Worm (Caenorhabditis elegans) whole organism, young adult: ENCODE results near the gene R13A1.3.

Experiments
- F22D6.2 ChIP-seq: sonication (generic microtip); optimal IDR thresholded peaks from 2 replicates; lab custom pipeline; 2016; ENCODE audit warnings: mild to moderate bottlenecking, missing genetic modification characterization, missing compliant biosample characterization
- F52B5.7 ChIP-seq: sonication (generic microtip); optimal IDR thresholded peaks from 2 replicates; lab custom pipeline; 2016; ENCODE audit warnings: mild to moderate bottlenecking, missing genetic modification characterization, missing compliant biosample characterization
- F55B11.4 ChIP-seq: sonication (generic microtip); optimal IDR thresholded peaks from 2 replicates; lab custom pipeline; 2016; ENCODE audit warnings: missing compliant biosample characterization, missing genetic modification characterization, borderline replicate concordance; ENCODE audit not compliant: insufficient read depth
- F57C9.4 ChIP-seq: sonication (generic microtip); optimal IDR thresholded peaks from 2 replicates; lab custom pipeline; 2017; ENCODE audit warnings: mild to moderate bottlenecking, missing genetic modification characterization, missing compliant biosample characterization
- Y53G8AR.9 ChIP-seq: fragments of 200-800 bp; sonication (Bioruptor generic); conservative IDR thresholded peaks from 2 replicates; pipeline ENCODE4 v1.3.6; 2022; ENCODE audit warnings: missing genetic modification reagents, missing genetic modification characterization, missing compliant biosample characterization
- Y95B8A.8 ChIP-seq: fragments of 200-800 bp; sonication (Bioruptor generic); IDR thresholded peaks from 2 replicates; pipeline ENCODE4 v1.3.6; 2022; ENCODE audit warnings: missing genetic modification reagents, missing genetic modification characterization, missing compliant biosample characterization
- ZK185.1 ChIP-seq: sonication (generic microtip); optimal IDR thresholded peaks from 2 replicates; lab custom pipeline; 2016; ENCODE audit warnings: mild to moderate bottlenecking, missing genetic modification characterization, missing compliant biosample characterization; ENCODE audit not compliant: poor library complexity, severe bottlenecking
- akir-1 ChIP-seq: fragments of 200-800 bp; sonication (Bioruptor generic); optimal IDR thresholded peaks from 2 replicates; lab custom pipeline; 2018; ENCODE audit warnings: mild to moderate bottlenecking, missing genetic modification characterization, moderate library complexity, missing compliant biosample characterization
- cebp-1 ChIP-seq, 2 experiments: fragments of 200-800 bp in 1 of 2; sonication (Bioruptor generic) in 1 of 2; sonication (generic microtip) in 1 of 2; IDR thresholded peaks in 1 of 2; optimal IDR thresholded peaks in 1 of 2; 2 replicates each; pipeline versions ENCODE4 v1.3.6 to Lab custom; 2017 to 2022; ENCODE audit warnings: missing compliant biosample characterization in 2 of 2, missing genetic modification characterization in 2 of 2, mild to moderate bottlenecking in 1 of 2, missing genetic modification reagents in 1 of 2, moderate library complexity in 1 of 2
- cebp-2 ChIP-seq: fragments of 200-800 bp; sonication (Bioruptor generic); IDR thresholded peaks from 2 replicates; pipeline ENCODE4 v1.3.6; 2022; ENCODE audit warnings: missing genetic modification characterization, missing compliant biosample characterization
- ceh-27 ChIP-seq: fragments of 200-800 bp; sonication (Bioruptor generic); optimal IDR thresholded peaks from 2 replicates; lab custom pipeline; 2018; ENCODE audit warnings: mild to moderate bottlenecking, missing genetic modification characterization, moderate library complexity, missing compliant biosample characterization
- ceh-40 ChIP-seq: fragments of 200-800 bp; sonication (Bioruptor generic); IDR thresholded peaks from 2 replicates; pipeline ENCODE4 v1.3.6; 2022; ENCODE audit warnings: missing genetic modification characterization, missing compliant biosample characterization
- ceh-91 ChIP-seq: fragments of 200-800 bp; sonication (Bioruptor generic); IDR thresholded peaks from 2 replicates; pipeline ENCODE4 v1.3.6; 2022; ENCODE audit warnings: missing genetic modification reagents, missing genetic modification characterization, missing compliant biosample characterization
- dox-1 ChIP-seq: fragments of 200-800 bp; sonication (Bioruptor generic); IDR thresholded peaks from 2 replicates; pipeline ENCODE4 v1.3.6; 2022; ENCODE audit warnings: missing genetic modification reagents, missing genetic modification characterization, missing compliant biosample characterization
- dpff-1 ChIP-seq: sonication (generic microtip); optimal IDR thresholded peaks from 2 replicates; lab custom pipeline; 2017; ENCODE audit warnings: mild to moderate bottlenecking, missing genetic modification characterization, missing compliant biosample characterization
- egrh-3 ChIP-seq: fragments of 200-800 bp; sonication (Bioruptor generic); IDR thresholded peaks from 2 replicates; pipeline ENCODE4 v1.3.6; 2022; ENCODE audit warnings: missing genetic modification reagents, missing genetic modification characterization, missing compliant biosample characterization
- hlh-12 ChIP-seq: sonication (generic microtip); optimal IDR thresholded peaks from 2 replicates; lab custom pipeline; 2016; ENCODE audit warnings: missing genetic modification characterization, missing compliant biosample characterization
- hlh-26 ChIP-seq: fragments of 200-800 bp; sonication (Bioruptor generic); conservative IDR thresholded peaks from 2 replicates; pipeline ENCODE4 v1.3.6; 2022; ENCODE audit warnings: missing genetic modification reagents, missing genetic modification characterization, missing compliant biosample characterization
- hsf-1 ChIP-seq: fragments of 200-800 bp; sonication (Bioruptor generic); IDR thresholded peaks from 2 replicates; pipeline ENCODE4 v1.3.6; 2022; ENCODE audit warnings: missing genetic modification reagents, missing genetic modification characterization, missing compliant biosample characterization
- let-526 ChIP-seq: fragments of 200-800 bp; sonication (Bioruptor generic); IDR thresholded peaks from 2 replicates; pipeline ENCODE4 v1.3.6; 2022; ENCODE audit warnings: missing genetic modification reagents, missing genetic modification characterization, missing compliant biosample characterization
- let-607 ChIP-seq, 2 experiments: fragments of 200-800 bp in 1 of 2; sonication (Bioruptor generic) in 1 of 2; sonication (generic microtip) in 1 of 2; optimal IDR thresholded peaks; 2 replicates each; lab custom pipeline; 2016 to 2018; ENCODE audit warnings: mild to moderate bottlenecking in 2 of 2, missing compliant biosample characterization in 2 of 2, missing genetic modification characterization in 2 of 2, moderate library complexity in 2 of 2, missing genotype in 1 of 2
- lin-40 ChIP-seq: sonication (generic microtip); optimal IDR thresholded peaks from 2 replicates; lab custom pipeline; 2016; ENCODE audit warnings: missing genetic modification characterization, mild to moderate bottlenecking, missing compliant biosample characterization, missing genotype, missing genetic modification reagents
- lin-54 ChIP-seq: fragments of 200-800 bp; sonication (Bioruptor generic); optimal IDR thresholded peaks from 2 replicates; lab custom pipeline; 2018; ENCODE audit warnings: mild to moderate bottlenecking, missing genetic modification characterization, missing compliant biosample characterization
- lsl-1 ChIP-seq: fragments of 200-800 bp; sonication (Bioruptor generic); optimal IDR thresholded peaks from 2 replicates; lab custom pipeline; 2018; ENCODE audit warnings: mild to moderate bottlenecking, missing genetic modification characterization, moderate library complexity, missing compliant biosample characterization
- madf-10 ChIP-seq: sonication (generic microtip); optimal IDR thresholded peaks from 2 replicates; lab custom pipeline; 2016; ENCODE audit warnings: mild to moderate bottlenecking, missing genetic modification characterization, missing compliant biosample characterization
- madf-3 ChIP-seq: fragments of 200-800 bp; sonication (Bioruptor generic); IDR thresholded peaks from 2 replicates; pipeline ENCODE4 v1.3.6; 2022; ENCODE audit warnings: missing genetic modification reagents, missing genetic modification characterization, missing compliant biosample characterization
- madf-6 ChIP-seq: fragments of 200-800 bp; sonication (Bioruptor generic); IDR thresholded peaks from 2 replicates; pipeline ENCODE4 v1.3.6; 2022; ENCODE audit warnings: missing genetic modification reagents, missing genetic modification characterization, missing compliant biosample characterization
- madf-8 ChIP-seq: fragments of 200-800 bp; sonication (Bioruptor generic); conservative IDR thresholded peaks from 2 replicates; pipeline ENCODE4 v1.3.6; 2022; ENCODE audit warnings: missing genetic modification reagents, missing genetic modification characterization, missing compliant biosample characterization
- nfya-1 ChIP-seq: sonication (generic microtip); optimal IDR thresholded peaks from 2 replicates; lab custom pipeline; 2017; ENCODE audit warnings: antibody characterized with exemption, missing compliant biosample characterization, missing genetic modification characterization, borderline replicate concordance; ENCODE audit not compliant: insufficient read depth
- nfya-2 ChIP-seq: fragments of 200-800 bp; sonication (Bioruptor generic); IDR thresholded peaks from 2 replicates; pipeline ENCODE4 v1.3.6; 2022; ENCODE audit warnings: missing genetic modification reagents, missing genetic modification characterization, missing compliant biosample characterization
- nfyb-1 ChIP-seq: fragments of 200-800 bp; sonication (Bioruptor generic); IDR thresholded peaks from 2 replicates; pipeline ENCODE4 v1.3.6; 2022; ENCODE audit warnings: missing genetic modification reagents, missing genetic modification characterization, missing compliant biosample characterization
- nhr-27 ChIP-seq: fragments of 200-800 bp; sonication (Bioruptor generic); optimal IDR thresholded peaks from 2 replicates; lab custom pipeline; 2018; ENCODE audit warnings: mild to moderate bottlenecking, missing genetic modification characterization, moderate library complexity, missing compliant biosample characterization
- nhr-80 ChIP-seq: sonication (generic microtip); optimal IDR thresholded peaks from 2 replicates; lab custom pipeline; 2016; ENCODE audit warnings: missing genetic modification characterization, missing compliant biosample characterization
- nhr-90 ChIP-seq: sonication (generic microtip); optimal IDR thresholded peaks from 2 replicates; lab custom pipeline; 2016; ENCODE audit warnings: missing genotype, mild to moderate bottlenecking, missing genetic modification characterization, missing compliant biosample characterization
- snpc-3.4 ChIP-seq: sonication (generic microtip); optimal IDR thresholded peaks from 2 replicates; lab custom pipeline; 2017; ENCODE audit warnings: missing genetic modification characterization, mild to moderate bottlenecking, missing compliant biosample characterization, antibody characterized with exemption, moderate library complexity, missing genotype, missing genetic modification reagents
- snpc-4 ChIP-seq, 5 experiments: fragments of 150-350 bp in 1 of 5; sonication (generic microtip) in 4 of 5; optimal IDR thresholded peaks; 2 replicates each; lab custom pipeline; 2014 to 2018; ENCODE audit warnings: missing genetic modification characterization in 5 of 5, missing biosample characterization in 3 of 5, antibody characterized with exemption in 2 of 5, mild to moderate bottlenecking in 2 of 5, missing compliant biosample characterization in 2 of 5, missing genotype in 2 of 5, moderate library complexity in 2 of 5, missing genetic modification reagents in 1 of 5
- unc-130 ChIP-seq: sonication (generic microtip); optimal IDR thresholded peaks from 2 replicates; lab custom pipeline; 2016; ENCODE audit warnings: missing genetic modification reagents, missing genetic modification characterization, missing compliant biosample characterization
- zfh-2 ChIP-seq: fragments of 200-800 bp; sonication (Bioruptor generic); conservative IDR thresholded peaks from 2 replicates; pipeline ENCODE4 v1.3.6; 2022; ENCODE audit warnings: missing genetic modification reagents, missing genetic modification characterization, missing compliant biosample characterization
- ztf-22 ChIP-seq: fragments of 200-800 bp; sonication (Bioruptor generic); optimal IDR thresholded peaks from 2 replicates; lab custom pipeline; 2018; ENCODE audit warnings: mild to moderate bottlenecking, missing genetic modification characterization, moderate library complexity, missing compliant biosample characterization
- ztf-28 ChIP-seq: fragments of 200-800 bp; sonication (Bioruptor generic); IDR thresholded peaks from 2 replicates; pipeline ENCODE4 v1.3.6; 2022; ENCODE audit warnings: missing genetic modification reagents, missing genetic modification characterization, missing compliant biosample characterization

R13A1.3 gene

DNA sequence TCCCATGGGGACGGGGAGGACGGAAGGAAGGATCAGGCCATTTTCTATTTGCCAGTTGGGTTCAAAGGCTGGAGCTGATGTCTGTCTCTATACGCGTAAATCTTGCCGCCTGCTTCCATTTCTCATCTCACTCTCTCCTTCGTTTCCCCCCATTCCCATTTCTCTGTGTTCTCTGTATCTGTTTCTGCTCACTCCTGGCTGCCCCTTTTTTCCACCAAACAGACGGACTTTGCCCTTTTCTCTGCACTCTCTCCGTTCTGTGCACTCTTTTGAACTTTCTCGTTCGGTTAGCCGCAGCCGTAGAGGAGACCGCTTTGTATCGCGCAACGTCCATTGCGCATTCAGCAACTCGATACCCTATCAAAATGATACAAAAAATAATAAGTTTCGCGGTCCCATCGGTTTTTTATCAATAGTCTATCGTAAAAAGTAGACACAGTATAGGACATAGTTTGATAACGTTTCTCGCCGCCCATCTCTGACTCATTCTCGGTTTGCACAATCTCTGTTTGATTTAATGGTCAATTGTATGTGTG lies 31.7 kb downstream of the R13A1.3 start (continued):
- TF ChIP-seq ZK185.1 (tag; lab: Kevin White, UChicago) (no peak), let-526 (GFP tag; lab: Robert Waterston, UW) (no peak), zfh-2 (peak; percentile 89), hlh-12 (tag; lab: Kevin White, UChicago) (no peak), ceh-40 (GFP tag; lab: Robert Waterston, UW) (no peak), ceh-27 (GFP tag; lab: Kevin White, UChicago) (no peak), lin-54 (GFP tag; lab: Kevin White, UChicago) (peak; percentile 31), ztf-28 (no peak), nhr-90 (tag; lab: Kevin White, UChicago) (no peak), cebp-1 (GFP tag; IDR thresholded peaks at IDR 0.05; lab: Robert Waterston, UW) (no peak), cebp-1 (tag; optimal IDR thresholded peaks at IDR 0.05; lab: Kevin White, UChicago) (peak; percentile 57), snpc-3.4 (tag; lab: Kevin White, UChicago) (no peak), egrh-3 (GFP tag; lab: Robert Waterston, UW) (no peak), madf-3 (no peak), ztf-22 (no peak)
- TF ChIP-seq, all 124 proteins: peak for 21

DNA sequence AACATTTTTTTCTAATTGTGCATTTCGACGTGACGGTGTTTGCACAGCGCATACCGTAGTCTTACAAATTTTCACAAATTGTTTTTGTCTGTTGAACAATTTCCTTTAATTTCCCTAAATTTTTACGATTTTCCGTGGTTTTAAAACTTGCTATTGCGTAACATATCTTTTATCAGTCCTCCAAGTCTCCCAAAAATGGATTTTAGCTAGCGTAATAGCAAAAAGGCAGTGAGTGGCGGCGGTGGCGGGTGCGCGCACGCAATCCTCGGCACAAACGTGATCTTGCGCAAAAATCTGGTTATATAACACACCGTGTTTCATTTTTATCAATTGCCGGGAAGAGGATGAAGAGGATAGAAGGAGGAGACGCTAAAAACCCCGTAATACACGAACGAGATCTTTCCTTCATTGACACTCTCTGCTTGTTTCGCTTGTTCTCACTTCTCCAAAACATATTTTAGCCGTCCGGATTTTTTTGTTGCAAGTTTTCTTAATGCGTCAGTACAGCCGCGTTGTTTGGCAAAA lies 32.5 kb downstream of the R13A1.3 start:
- TF ChIP-seq dox-1 (GFP tag; lab: Robert Waterston, UW) (peak; percentile 25; the same call in 1 of the 2 replicates), unc-130 (GFP tag; lab: Kevin White, UChicago) (no peak), F57C9.4 (tag; lab: Kevin White, UChicago) (peak; percentile 14), lsl-1 (peak; percentile 21)

DNA sequence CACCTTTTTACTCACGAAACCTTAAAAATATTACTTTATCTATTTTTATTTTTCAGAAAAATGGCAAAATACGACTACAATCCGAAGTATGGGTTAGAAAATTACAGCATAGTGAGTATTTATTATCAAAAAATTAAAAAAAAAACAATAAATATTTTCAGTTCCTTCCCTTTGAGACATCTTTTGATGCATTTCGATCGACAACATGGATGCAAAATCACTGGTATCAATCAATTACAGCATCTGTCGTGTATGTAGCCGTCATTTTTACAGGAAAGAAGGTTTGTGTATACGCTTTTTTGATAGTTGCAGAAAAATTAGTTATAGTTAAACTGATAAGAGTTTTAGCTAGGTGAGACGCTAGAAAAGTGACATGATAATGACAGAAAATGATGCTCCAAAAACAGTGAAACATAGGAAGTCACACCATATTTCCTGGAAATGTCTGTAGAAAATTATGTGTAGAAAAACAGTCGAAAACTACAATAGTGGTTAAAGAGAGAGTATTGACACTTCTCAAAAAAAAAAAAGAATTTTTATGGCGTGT lies 33.9 kb downstream of the R13A1.3 start, which contains the start of gene elo-3:
Gene elo-3, plus strand, starts transcription at position 51 of the 547 bp plus-strand sequence.
- TF ChIP-seq hlh-26 (GFP tag; lab: Robert Waterston, UW): no peak
- TF ChIP-seq nhr-80 (tag; lab: Kevin White, UChicago): peak; percentile 83
- TF ChIP-seq cebp-1 (GFP tag; IDR thresholded peaks at IDR 0.05; lab: Robert Waterston, UW): no peak
- no peak for TF ChIP-seq cebp-1 (tag; optimal IDR thresholded peaks at IDR 0.05; lab: Kevin White, UChicago)
- no peak for TF ChIP-seq F55B11.4
- no peak for TF ChIP-seq cebp-2 (GFP tag; lab: Robert Waterston, UW)
- TF ChIP-seq nfyb-1 (GFP tag; lab: Robert Waterston, UW): 0 out of 2 replicates have a peak, but pooled peaks have one; percentile 26
- no peak for TF ChIP-seq snpc-4 (GFP tag; optimal IDR thresholded peaks at IDR 0.05; lab: Kevin White, UChicago)
- TF ChIP-seq snpc-4 (tag; optimal IDR thresholded peaks at IDR 0.05; lab: Kevin White, UChicago): no peak
- TF ChIP-seq ceh-91: no peak
- peak in 1 of 2 experiments; percentile 3 for TF ChIP-seq let-607 (tag; optimal IDR thresholded peaks at IDR 0.05; lab: Kevin White, UChicago)

DNA sequence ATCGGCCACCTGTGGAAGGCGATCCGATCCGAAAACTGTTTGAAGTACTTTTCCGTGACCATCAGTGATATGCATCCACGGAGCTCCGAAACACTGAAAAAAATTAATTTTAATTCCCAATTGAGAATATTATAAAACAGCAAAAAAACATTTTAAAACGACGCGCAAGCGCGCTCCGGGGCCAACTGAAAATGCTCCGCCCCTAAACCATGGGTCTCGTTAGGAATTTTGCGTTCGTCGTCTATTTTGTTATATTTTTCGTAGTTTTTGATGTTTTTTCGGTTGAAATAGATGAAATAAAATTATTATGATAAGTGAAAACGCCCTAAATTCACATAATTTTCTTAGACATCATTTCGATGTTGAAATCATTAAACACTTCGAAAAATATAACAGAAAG lies 36.8 kb downstream of the R13A1.3 start:
- TF ChIP-seq dpff-1 (peak; percentile 53), madf-8 (GFP tag; lab: Robert Waterston, UW) (no peak), Y95B8A.8 (GFP tag; lab: Robert Waterston, UW) (no peak), akir-1 (no peak), cebp-1 (GFP tag; IDR thresholded peaks at IDR 0.05; lab: Robert Waterston, UW) (no peak), cebp-1 (tag; optimal IDR thresholded peaks at IDR 0.05; lab: Kevin White, UChicago) (peak; percentile 27), madf-6 (GFP tag; lab: Robert Waterston, UW) (peak; percentile 18; the same call in 1 of the 2 replicates), hlh-26 (GFP tag; lab: Robert Waterston, UW) (no peak), hsf-1 (GFP tag; lab: Robert Waterston, UW) (peak; percentile 58; the same call in 1 of the 2 replicates), lin-40 (no peak), nfyb-1 (GFP tag; lab: Robert Waterston, UW) (no peak), nfya-2 (GFP tag; lab: Robert Waterston, UW) (no peak), madf-10 (tag; lab: Kevin White, UChicago) (no peak), nhr-27 (tag; lab: Kevin White, UChicago) (no peak), hlh-12 (tag; lab: Kevin White, UChicago) (no peak), F22D6.2 (tag; lab: Kevin White, UChicago) (no peak), F52B5.7 (tag; lab: Kevin White, UChicago) (peak; percentile 59), Y53G8AR.9 (GFP tag; lab: Robert Waterston, UW) (0 out of 2 replicates have a peak, but pooled peaks have one; percentile 45), nfya-1 (tag; lab: Kevin White, UChicago) (no peak)
